Fruit fly (Drosophila melanogaster) whole organism, embryonic: ENCODE measurements around the gene Ostgamma.

ENCODE experiments used
- CG11247 ChIP-seq: fragments of 200-800 bp; sonication (Bioruptor generic); IDR thresholded peaks from 2 replicates; pipeline ENCODE4 v1.3.6; 2022; ENCODE audit warnings: missing biosample characterization, missing genetic modification characterization
- CG17612 ChIP-seq: fragments of 200-800 bp; sonication (Bioruptor generic); IDR thresholded peaks from 2 replicates; pipeline ENCODE4 v1.3.6; 2022; ENCODE audit warnings: missing biosample characterization, missing genetic modification characterization
- CG31224 ChIP-seq: fragments of 200-800 bp; sonication (Bioruptor generic); IDR thresholded peaks from 2 replicates; pipeline ENCODE4 v1.3.6; 2022; ENCODE audit warnings: missing biosample characterization, missing genetic modification characterization
- CG31388 ChIP-seq: fragments of 200-800 bp; sonication (Bioruptor generic); optimal IDR thresholded peaks from 2 replicates; lab custom pipeline; 2016; ENCODE audit warnings: missing biosample characterization, missing genetic modification characterization
- CG32532 ChIP-seq: fragments of 200-800 bp; sonication (Bioruptor generic); IDR thresholded peaks from 2 replicates; pipeline ENCODE4 v1.3.6; 2022; ENCODE audit warnings: missing biosample characterization, missing genetic modification characterization
- CG4404 ChIP-seq: fragments of 200-800 bp; sonication (Bioruptor generic); IDR thresholded peaks from 2 replicates; pipeline ENCODE4 v1.3.6; 2022; ENCODE audit warnings: missing biosample characterization, missing genetic modification characterization
- CG4424 ChIP-seq: fragments of 200-800 bp; sonication (Bioruptor generic); optimal IDR thresholded peaks from 3 replicates; lab custom pipeline; 2016; ENCODE audit warnings: missing biosample characterization, missing genetic modification characterization
- Lpt ChIP-seq: fragments of >200 bp; optimal IDR thresholded peaks from 2 replicates; lab custom pipeline; 2018; ENCODE audit warnings: missing biosample characterization, missing genetic modification characterization
- PHDP ChIP-seq: fragments of 200-800 bp; sonication (Bioruptor generic); optimal IDR thresholded peaks from 3 replicates; lab custom pipeline; 2018; ENCODE audit warnings: missing biosample characterization, mild to moderate bottlenecking, missing genetic modification characterization, moderate library complexity
- dati ChIP-seq: fragments of 200-800 bp; sonication (Bioruptor generic); IDR thresholded peaks from 2 replicates; pipeline ENCODE4 v1.3.6; 2022; ENCODE audit warnings: missing biosample characterization, missing genetic modification characterization
- dmrt99B ChIP-seq: fragments of 200-800 bp; sonication (Bioruptor generic); optimal IDR thresholded peaks from 2 replicates; lab custom pipeline; 2018; ENCODE audit warnings: missing biosample characterization, mild to moderate bottlenecking, missing genetic modification characterization, moderate library complexity

dm6 chr2L:8290653-8291233 is 17.2 kb downstream of the Ostgamma start:
- no peak for TF ChIP-seq CG31224 (GFP tag; lab: Robert Waterston, UW)
- no peak for TF ChIP-seq CG11247 (GFP tag; lab: Robert Waterston, UW)
- TF ChIP-seq CG31388: no peak
- TF ChIP-seq CG32532: no peak
- TF ChIP-seq PHDP (tag; lab: Kevin White, UChicago): peak; percentile 8
- TF ChIP-seq CG17612 (GFP tag; lab: Robert Waterston, UW): no peak
- no peak for TF ChIP-seq CG4404 (GFP tag; lab: Robert Waterston, UW)
- TF ChIP-seq Lpt (GFP tag; lab: Kevin White, UChicago): no peak
- no peak for TF ChIP-seq dati (GFP tag; lab: Robert Waterston, UW)
- TF ChIP-seq dmrt99B: peak; percentile 39
- TF ChIP-seq CG4424 (GFP tag; lab: Kevin White, UChicago): peak; percentile 9
